Fruit fly (Drosophila melanogaster) whole organism, prepupa: ENCODE measurements around the gene CG17477.

Experiments
- CG10631 ChIP-seq: fragments of 200-800 bp; sonication (Bioruptor generic); optimal IDR thresholded peaks from 2 replicates; lab custom pipeline; 2016; ENCODE audit warnings: missing biosample characterization, missing genetic modification characterization
- CG11294 ChIP-seq: fragments of 200-800 bp; sonication (Bioruptor generic); IDR thresholded peaks from 2 replicates; pipeline ENCODE4 v1.3.6; 2022; ENCODE audit warnings: missing biosample characterization, missing genetic modification characterization
- CG11762 ChIP-seq: fragments of 200-800 bp; sonication (Bioruptor generic); optimal IDR thresholded peaks from 3 replicates; lab custom pipeline; 2016; ENCODE audit warnings: missing biosample characterization, missing genetic modification characterization; ENCODE audit not compliant: insufficient read depth
- CG15336 ChIP-seq: fragments of 200-800 bp; sonication (Bioruptor generic); IDR thresholded peaks from 2 replicates; pipeline ENCODE4 v1.3.6; 2022; ENCODE audit warnings: missing biosample characterization, missing genetic modification characterization
- CG3032 ChIP-seq: fragments of 200-800 bp; optimal IDR thresholded peaks from 2 replicates; lab custom pipeline; 2019; ENCODE audit warnings: missing biosample characterization, mild to moderate bottlenecking, missing genetic modification characterization, moderate library complexity
- CG31627 ChIP-seq: fragments of 200-800 bp; sonication (Bioruptor generic); optimal IDR thresholded peaks from 3 replicates; lab custom pipeline; 2016; ENCODE audit warnings: missing biosample characterization, missing genetic modification characterization
- CG4318 ChIP-seq: fragments of 200-800 bp; sonication (Bioruptor generic); optimal IDR thresholded peaks from 3 replicates; lab custom pipeline; 2017; ENCODE audit warnings: missing biosample characterization, mild to moderate bottlenecking, missing genetic modification characterization
- CG6808 ChIP-seq: fragments of 200-800 bp; sonication (Bioruptor generic); optimal IDR thresholded peaks from 3 replicates; lab custom pipeline; 2017; ENCODE audit warnings: missing biosample characterization, missing genetic modification characterization, mild to moderate bottlenecking, moderate library complexity, missing genetic modification reagents
- CG6854 ChIP-seq: fragments of 200-800 bp; sonication (Bioruptor generic); optimal IDR thresholded peaks from 2 replicates; lab custom pipeline; 2017; ENCODE audit warnings: missing biosample characterization, mild to moderate bottlenecking, missing genetic modification characterization
- CG7368 ChIP-seq: fragments of 200-800 bp; sonication (Bioruptor generic); optimal IDR thresholded peaks from 3 replicates; lab custom pipeline; 2016; ENCODE audit warnings: missing biosample characterization, missing genetic modification characterization
- Eip78C ChIP-seq: fragments of 200-800 bp; sonication (Bioruptor generic); peaks from one replicate; lab custom pipeline; 2016; ENCODE audit warnings: missing biosample characterization, missing genetic modification characterization
- Eip93F ChIP-seq: fragments of 200-800 bp; sonication (Bioruptor generic); optimal IDR thresholded peaks from 2 replicates; lab custom pipeline; 2016; ENCODE audit warnings: missing biosample characterization, mild to moderate bottlenecking, missing genetic modification characterization
- Ets96B ChIP-seq: fragments of 200-800 bp; optimal IDR thresholded peaks from 2 replicates; lab custom pipeline; 2019; ENCODE audit warnings: missing biosample characterization, mild to moderate bottlenecking, missing genetic modification characterization, moderate library complexity
- Gug ChIP-seq: fragments of 200-800 bp; sonication (Bioruptor generic); IDR thresholded peaks from 2 replicates; pipeline ENCODE4 v1.3.6; 2022; ENCODE audit warnings: missing biosample characterization, missing genetic modification characterization
- Hr38 ChIP-seq: sonication (Bioruptor generic); optimal IDR thresholded peaks from 2 replicates; lab custom pipeline; 2016; ENCODE audit warnings: missing biosample characterization, missing genetic modification characterization
- Hr4 ChIP-seq: fragments of 200-800 bp; sonication (Bioruptor generic); optimal IDR thresholded peaks from 3 replicates; lab custom pipeline; 2016; ENCODE audit warnings: missing biosample characterization, missing genetic modification characterization
- Lpt ChIP-seq: fragments of 200-800 bp; sonication (Bioruptor generic); optimal IDR thresholded peaks from 3 replicates; lab custom pipeline; 2016; ENCODE audit warnings: missing biosample characterization, missing genetic modification characterization
- Met ChIP-seq: fragments of 200-800 bp; sonication (Bioruptor generic); optimal IDR thresholded peaks from 3 replicates; lab custom pipeline; 2016; ENCODE audit warnings: missing biosample characterization, missing genetic modification characterization
- OdsH ChIP-seq: fragments of 200-800 bp; sonication (Bioruptor generic); optimal IDR thresholded peaks from 3 replicates; lab custom pipeline; 2016; ENCODE audit warnings: missing biosample characterization, missing genetic modification characterization
- Smox ChIP-seq: fragments of 200-800 bp; sonication (Bioruptor generic); optimal IDR thresholded peaks from 3 replicates; lab custom pipeline; 2016; ENCODE audit warnings: missing biosample characterization, missing genetic modification characterization
- Sox15 ChIP-seq: fragments of 200-800 bp; sonication (Bioruptor generic); optimal IDR thresholded peaks from 3 replicates; lab custom pipeline; 2016; ENCODE audit warnings: missing biosample characterization, missing genetic modification characterization
- achi ChIP-seq: fragments of 200-800 bp; sonication (Bioruptor generic); optimal IDR thresholded peaks from 3 replicates; lab custom pipeline; 2016; ENCODE audit warnings: missing biosample characterization, missing genetic modification characterization
- cyc ChIP-seq: fragments of 200-800 bp; sonication (Bioruptor generic); optimal IDR thresholded peaks from 3 replicates; lab custom pipeline; 2016; ENCODE audit warnings: missing biosample characterization, missing genetic modification characterization
- dsx ChIP-seq: fragments of 200-800 bp; optimal IDR thresholded peaks from 3 replicates; lab custom pipeline; 2019; ENCODE audit warnings: missing biosample characterization, mild to moderate bottlenecking, missing genetic modification characterization, moderate library complexity; ENCODE audit not compliant: poor library complexity, severe bottlenecking
- eg ChIP-seq: fragments of 200-800 bp; sonication (Bioruptor generic); IDR thresholded peaks from 3 replicates; pipeline ENCODE4 v1.3.6; 2022; ENCODE audit warnings: missing biosample characterization, missing genetic modification characterization
- esn ChIP-seq: fragments of 200-800 bp; sonication (Bioruptor generic); optimal IDR thresholded peaks from 2 replicates; lab custom pipeline; 2016; ENCODE audit warnings: missing biosample characterization, mild to moderate bottlenecking, missing genetic modification characterization, moderate library complexity
- fd85E ChIP-seq: fragments of 200-800 bp; sonication (Bioruptor generic); optimal IDR thresholded peaks from 3 replicates; lab custom pipeline; 2016; ENCODE audit warnings: missing biosample characterization, missing genetic modification characterization
- fkh ChIP-seq: fragments of 200-800 bp; sonication (Bioruptor generic); optimal IDR thresholded peaks from 3 replicates; lab custom pipeline; 2017; ENCODE audit warnings: missing biosample characterization, mild to moderate bottlenecking, missing genetic modification characterization, moderate library complexity
- lz ChIP-seq: fragments of 200-800 bp; sonication (Bioruptor generic); optimal IDR thresholded peaks from 3 replicates; lab custom pipeline; 2016; ENCODE audit warnings: missing biosample characterization, missing genetic modification characterization
- ss ChIP-seq, 2 experiments: fragments of 200-800 bp; sonication (Bioruptor generic); optimal IDR thresholded peaks; 2 replicates in 1 of 2; 3 replicates in 1 of 2; lab custom pipeline; 2017 to 2018; ENCODE audit warnings: mild to moderate bottlenecking in 2 of 2, missing biosample characterization in 2 of 2, missing genetic modification characterization in 2 of 2, moderate library complexity in 1 of 2
- svp ChIP-seq: fragments of 200-800 bp; sonication (Bioruptor generic); peaks from one replicate; lab custom pipeline; 2016; ENCODE audit warnings: missing biosample characterization, missing genetic modification characterization
- topi ChIP-seq: fragments of 200-800 bp; sonication (Bioruptor generic); optimal IDR thresholded peaks from 3 replicates; lab custom pipeline; 2016; ENCODE audit warnings: missing biosample characterization, missing genetic modification characterization
- vri ChIP-seq: fragments of 200-800 bp; sonication (Bioruptor generic); optimal IDR thresholded peaks from 3 replicates; lab custom pipeline; 2016; ENCODE audit warnings: missing biosample characterization, mild to moderate bottlenecking, missing genetic modification characterization

CG17477 gene

dm6 chr3R:17135747-17136146, 9.0 kb upstream of the CG17477 start, which contains the start of gene CG5246:
Gene CG5246, plus strand, starts transcription at chr3R:17136111.
- TF ChIP-seq vri: peak; percentile 45
- TF ChIP-seq svp: peak; percentile 46
- TF ChIP-seq Hr38 (GFP tag; lab: Kevin White, UChicago): no peak

- TF ChIP-seq svp (peak; percentile 14), cyc (GFP tag; lab: Kevin White, UChicago) (no peak), lz (GFP tag; lab: Kevin White, UChicago) (no peak), CG11762 (GFP tag; lab: Kevin White, UChicago) (no peak), eg (GFP tag; lab: Robert Waterston, UW) (no peak), Smox (GFP tag; lab: Kevin White, UChicago) (no peak)
These were observed 7.2 kb upstream of the CG17477 start, which contains the start of gene CG31267 for dm6 chr3R:17133897-17134296. Gene CG31267, plus strand, starts transcription at chr3R:17134197.

- TF ChIP-seq topi (no peak), dsx (GFP tag; lab: Kevin White, UChicago) (no peak), fd85E (no peak), eg (GFP tag; lab: Robert Waterston, UW) (no peak), Sox15 (no peak), CG7368 (no peak), CG4318 (GFP tag; lab: Kevin White, UChicago) (no peak), CG15336 (no peak), Hr4 (GFP tag; lab: Kevin White, UChicago) (no peak), vri (no peak), Eip78C (GFP tag; lab: Kevin White, UChicago) (no peak), ss (GFP tag; optimal IDR thresholded peaks at IDR 0.05; lab: Kevin White, UChicago) (no peak), achi (GFP tag; lab: Kevin White, UChicago) (no peak), OdsH (GFP tag; lab: Kevin White, UChicago) (no peak), CG6808 (GFP tag; lab: Kevin White, UChicago) (no peak)
These were observed 5.5 kb upstream of the CG17477 start, which contains the start of the genes CG4053 and CG31266 for dm6 chr3R:17132098-17132712. Gene CG4053, minus strand, starts transcription at chr3R:17132198. Gene CG31266, plus strand, starts transcription at chr3R:17132662.

dm6 chr3R:17130326-17130725, 3.6 kb upstream of the CG17477 start, which contains the start of gene CG17475:
Gene CG17475, minus strand, starts transcription at chr3R:17130426.
- no peak for TF ChIP-seq Lpt (GFP tag; lab: Kevin White, UChicago)
- no peak for TF ChIP-seq CG11762 (GFP tag; lab: Kevin White, UChicago)
- no peak for TF ChIP-seq CG7368
- TF ChIP-seq CG6854 (GFP tag; lab: Kevin White, UChicago): no peak
- no peak for TF ChIP-seq CG10631
- no peak for TF ChIP-seq Eip93F

dm6 chr3R:17127912-17128311, 1.2 kb upstream of the CG17477 start, which contains the start of gene CG31265:
Gene CG31265, plus strand, starts transcription at chr3R:17128212.
- TF ChIP-seq Gug (GFP tag; lab: Robert Waterston, UW): no peak
- no peak for TF ChIP-seq CG15336
- no peak for TF ChIP-seq Smox (GFP tag; lab: Kevin White, UChicago)
- TF ChIP-seq esn (GFP tag; lab: Kevin White, UChicago): no peak
- TF ChIP-seq fkh: no peak
- TF ChIP-seq CG3032 (tag; lab: Kevin White, UChicago): no peak
- TF ChIP-seq ss (GFP tag; optimal IDR thresholded peaks at IDR 0.05; lab: Kevin White, UChicago): no peak
- TF ChIP-seq Met (GFP tag; lab: Kevin White, UChicago): no peak
- TF ChIP-seq CG11294 (GFP tag; lab: Robert Waterston, UW): no peak
- TF ChIP-seq Ets96B (tag; lab: Kevin White, UChicago): no peak
- no peak for TF ChIP-seq Eip78C (GFP tag; lab: Kevin White, UChicago)
- no peak for TF ChIP-seq CG31627 (GFP tag; lab: Kevin White, UChicago)
